Fruit fly (Drosophila melanogaster): ENCODE data around the gene Hs3st-B.

The Hs3st-B gene

DNA sequence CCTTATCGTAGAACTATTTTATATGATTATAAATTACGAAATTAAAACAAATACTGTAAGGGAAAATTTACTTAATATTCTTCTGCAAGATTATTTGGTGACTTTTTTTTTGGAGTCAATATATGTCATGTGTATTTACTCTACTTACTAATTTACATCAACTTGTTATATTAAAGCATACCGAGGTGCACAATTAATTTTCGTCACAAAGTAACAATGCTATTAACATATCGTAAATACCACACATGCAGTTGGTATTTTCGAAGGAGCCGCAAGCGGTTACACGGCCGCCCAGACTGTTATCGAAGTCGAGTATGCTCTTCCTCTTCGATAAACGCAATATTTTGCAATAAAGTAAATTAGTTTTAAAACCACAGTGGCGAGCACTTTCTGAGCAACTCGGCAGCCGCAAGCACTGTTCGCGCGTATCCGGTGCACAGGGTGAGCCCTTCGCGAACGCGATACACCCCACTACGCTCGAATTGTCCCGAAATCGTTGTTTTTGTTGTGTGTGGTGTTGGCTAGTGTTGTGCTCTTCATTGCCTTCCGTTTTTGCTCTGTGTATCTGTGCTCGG lies 13.2 kb downstream of the Hs3st-B start, which contains the start of gene Vav (continued):
- TF ChIP-seq D19B (GFP tag; optimal IDR thresholded peaks at IDR 0.05) (no peak), crol (GFP tag; IDR thresholded peaks at IDR 0.05) (no peak), CG4360 (GFP tag; IDR thresholded peaks at IDR 0.05) (0 out of 2 replicates have a peak, but pooled peaks have one; percentile 18), zen (tag; optimal IDR thresholded peaks at IDR 0.05) (peak; percentile 12), CG34224 (GFP tag; IDR thresholded peaks at IDR 0.05; ENCODE audit: partially characterized antibody) (no peak), esg (GFP tag; conservative IDR thresholded peaks at IDR 0.05) (no peak), chn (GFP tag; optimal IDR thresholded peaks at IDR 0.05) (no peak), z (GFP tag; IDR thresholded peaks at IDR 0.05) (no peak), CG1529 (GFP tag; optimal IDR thresholded peaks at IDR 0.05) (no peak), GATAe (GFP tag; conservative IDR thresholded peaks at IDR 0.05) (no peak), CG16863 (GFP tag; optimal IDR thresholded peaks at IDR 0.05) (no peak)

- TF ChIP-seq vvl (GFP tag; IDR thresholded peaks at IDR 0.05) (peak; percentile 20; the same call in 1 of the 2 replicates), Drgx (GFP tag; IDR thresholded peaks at IDR 0.05) (0 out of 2 replicates have a peak, but pooled peaks have one; percentile 36), zfh1 (GFP tag; IDR thresholded peaks at IDR 0.05) (no peak), CG18262 (tag; optimal IDR thresholded peaks at IDR 0.05) (peak; percentile 47), PHDP (tag; optimal IDR thresholded peaks at IDR 0.05) (peak; percentile 24), CG14710 (tag; optimal IDR thresholded peaks at IDR 0.05) (peak; percentile 20), CG17829 (tag; optimal IDR thresholded peaks at IDR 0.05) (peak; percentile 6), sens (GFP tag) (peak; percentile 54), lmd (GFP tag; IDR thresholded peaks at IDR 0.05) (no peak), CG32532 (GFP tag; IDR thresholded peaks at IDR 0.05) (peak; percentile 11; the same call in 1 of the 2 replicates), D19A (tag; optimal IDR thresholded peaks at IDR 0.05) (peak; percentile 41), pzg (GFP tag; optimal IDR thresholded peaks at IDR 0.05) (no peak), dmrt99B (tag; optimal IDR thresholded peaks at IDR 0.05) (peak; percentile 45), Oli (tag; optimal IDR thresholded peaks at IDR 0.05) (peak; percentile 5), Fer3 (tag; optimal IDR thresholded peaks at IDR 0.05) (peak; percentile 13), CG15269 (tag; optimal IDR thresholded peaks at IDR 0.05) (peak; percentile 35), Meics (GFP tag; optimal IDR thresholded peaks at IDR 0.05) (peak; percentile 21), CG2712 (tag; optimal IDR thresholded peaks at IDR 0.05) (peak; percentile 52), Hmr (GFP tag; optimal IDR thresholded peaks at IDR 0.05) (no peak), CG13424 (tag; optimal IDR thresholded peaks at IDR 0.05) (peak; percentile 29), CG2678 (tag; optimal IDR thresholded peaks at IDR 0.05) (peak; percentile 50), CG11695 (GFP tag; IDR thresholded peaks at IDR 0.05) (peak; percentile 43; the same call in 1 of the 3 replicates), CG10979 (tag; optimal IDR thresholded peaks at IDR 0.05) (peak; percentile 25), Blimp-1 (GFP tag; optimal IDR thresholded peaks at IDR 0.05) (peak; percentile 16), Atf6 (GFP tag; IDR thresholded peaks at IDR 0.05) (no peak), unpg (GFP tag; optimal IDR thresholded peaks at IDR 0.05) (peak; percentile 18), CG17361 (GFP tag; IDR thresholded peaks at IDR 0.05) (0 out of 3 replicates have a peak, but pooled peaks have one; percentile 30), bowl (GFP tag; IDR thresholded peaks at IDR 0.05) (no peak), CG10267 (tag; optimal IDR thresholded peaks at IDR 0.05) (peak; percentile 2), bsh (GFP tag; optimal IDR thresholded peaks at IDR 0.05) (peak in 1 of 2 experiments; percentile 6), phol (tag; optimal IDR thresholded peaks at IDR 0.05) (peak; percentile 52), grau (tag; optimal IDR thresholded peaks at IDR 0.05) (peak; percentile 6), Xrp1 (GFP tag; IDR thresholded peaks at IDR 0.05) (peak; percentile 32; the same call in 1 of the 2 replicates), az2 (GFP tag; optimal IDR thresholded peaks at IDR 0.05) (no peak), stc (GFP tag; IDR thresholded peaks at IDR 0.05) (0 out of 2 replicates have a peak, but pooled peaks have one; percentile 22), CG6689 (GFP tag; IDR thresholded peaks at IDR 0.05) (0 out of 2 replicates have a peak, but pooled peaks have one; percentile 16), Sry-δ (GFP tag; optimal IDR thresholded peaks at IDR 0.05) (no peak), CG12391 (tag; optimal IDR thresholded peaks at IDR 0.05) (peak; percentile 32)
These were observed 14.1 kb downstream of the Hs3st-B start for dm6 chrX:19262553-19262952.
